Fruit fly (Drosophila melanogaster): ENCODE measurements around the gene CG1750.
A peak's percentile ranks its signal among the peaks of the same experiment; 100 is the strongest.

Gene CG1750

DNA sequence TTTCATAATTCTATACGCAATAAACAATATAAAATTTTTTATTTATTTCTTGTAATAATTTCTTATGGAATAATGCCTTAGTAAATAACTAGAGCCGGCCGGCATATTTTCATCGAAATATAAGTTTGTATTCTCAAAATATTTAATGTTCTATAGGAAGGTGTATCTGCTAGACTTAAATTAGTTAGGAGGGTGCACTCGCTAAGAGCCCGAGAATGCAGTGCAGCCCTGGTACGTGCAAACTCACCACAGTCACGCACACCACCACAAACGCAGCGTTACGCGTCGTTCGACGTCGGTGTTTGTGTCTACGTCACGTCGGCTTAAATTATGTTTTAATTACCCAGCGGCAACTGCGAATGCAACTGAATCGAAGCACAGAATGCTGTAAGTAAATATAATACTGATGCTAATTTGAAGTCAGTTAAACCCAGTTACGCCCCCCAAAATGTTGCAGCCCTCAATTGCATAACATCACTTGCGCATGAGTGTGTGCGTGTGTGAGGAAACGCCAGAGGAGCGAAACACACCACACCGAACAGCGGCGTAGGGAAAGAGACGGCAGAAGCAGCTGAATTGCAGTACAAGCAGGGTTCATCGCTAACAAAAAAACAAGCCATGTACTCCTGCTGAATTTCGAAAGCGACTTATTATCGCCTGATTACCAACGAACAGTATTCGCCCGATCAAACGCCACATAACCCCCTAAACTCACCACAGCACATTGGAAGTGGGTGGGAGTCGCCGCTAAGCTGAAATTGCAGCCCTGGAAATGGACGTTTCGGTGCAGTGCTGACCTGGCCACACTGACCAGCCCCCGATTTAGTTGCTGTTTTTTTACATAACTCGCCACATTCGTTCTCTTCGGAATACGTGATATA lies 34.0 kb downstream of the CG1750 start, which contains the start of gene CG12054 (continued):
- TF ChIP-seq GATAe (GFP tag; conservative IDR thresholded peaks at IDR 0.05) (no peak), trem (tag; optimal IDR thresholded peaks at IDR 0.05) (no peak), B-H2 (GFP tag; optimal IDR thresholded peaks at IDR 0.05) (peak; percentile 37), gt (GFP tag; IDR thresholded peaks at IDR 0.05) (no peak), CG33557 (GFP tag; optimal IDR thresholded peaks at IDR 0.05) (peak; percentile 15), CG18476 (GFP tag; optimal IDR thresholded peaks at IDR 0.05) (no peak), Eip74EF (GFP tag; optimal IDR thresholded peaks at IDR 0.05) (no peak), CTCF (GFP tag; optimal IDR thresholded peaks at IDR 0.05) (peak; percentile 60), CG11504 (tag; optimal IDR thresholded peaks at IDR 0.05) (peak; percentile 23), lilli (GFP tag; optimal IDR thresholded peaks at IDR 0.05) (peak; percentile 9), CG17361 (GFP tag; IDR thresholded peaks at IDR 0.05) (no peak), tll (GFP tag; optimal IDR thresholded peaks at IDR 0.05) (no peak), cas (GFP tag; IDR thresholded peaks at IDR 0.05) (no peak), C15 (GFP tag; IDR thresholded peaks at IDR 0.05) (no peak), CG8924 (tag; optimal IDR thresholded peaks at IDR 0.05) (no peak), CG10462 (GFP tag; optimal IDR thresholded peaks at IDR 0.05) (no peak), ttk (GFP tag; IDR thresholded peaks at IDR 0.05) (no peak), CG7839 (tag; optimal IDR thresholded peaks at IDR 0.05) (no peak), CG1024 (GFP tag; IDR thresholded peaks at IDR 0.05) (no peak), CG8478 (optimal IDR thresholded peaks at IDR 0.05) (peak; percentile 90), dpn (GFP tag; optimal IDR thresholded peaks at IDR 0.05) (peak in 1 of 2 experiments; percentile 0), CG34376 (GFP tag; optimal IDR thresholded peaks at IDR 0.05) (no peak), mam (GFP tag; optimal IDR thresholded peaks at IDR 0.05) (no peak), hb (GFP tag; IDR thresholded peaks at IDR 0.05; ENCODE audit: partially characterized antibody) (no peak), Meics (GFP tag; optimal IDR thresholded peaks at IDR 0.05) (no peak), CG9437 (GFP tag; optimal IDR thresholded peaks at IDR 0.05) (peak; percentile 90), toy (GFP tag; IDR thresholded peaks at IDR 0.05) (no peak), CG14667 (GFP tag; IDR thresholded peaks at IDR 0.05) (no peak), scrt (GFP tag; optimal IDR thresholded peaks at IDR 0.05) (no peak), BtbVII (GFP tag; optimal IDR thresholded peaks at IDR 0.05) (no peak), zen (tag; optimal IDR thresholded peaks at IDR 0.05) (peak; percentile 34), caup (GFP tag; optimal IDR thresholded peaks at IDR 0.05; ENCODE audit: severe bottlenecking) (no peak), mirr (GFP tag; optimal IDR thresholded peaks at IDR 0.05) (no peak), kay (GFP tag; optimal IDR thresholded peaks at IDR 0.05) (no peak), CkIIα-i1 (GFP tag; IDR thresholded peaks at IDR 0.05) (no peak), Side (GFP tag; optimal IDR thresholded peaks at IDR 0.05) (peak; percentile 5), pfk (GFP tag; optimal IDR thresholded peaks at IDR 0.05) (no peak), CG4820 (GFP tag; optimal IDR thresholded peaks at IDR 0.05) (no peak), CG9932 (GFP tag; IDR thresholded peaks at IDR 0.05) (no peak), B-H1 (GFP tag; IDR thresholded peaks at IDR 0.05) (no peak), E2f2 (GFP tag; IDR thresholded peaks at IDR 0.05) (no peak), Sry-β (GFP tag; optimal IDR thresholded peaks at IDR 0.05) (no peak), Dp (GFP tag; optimal IDR thresholded peaks at IDR 0.05) (peak; percentile 1), pb (GFP tag; optimal IDR thresholded peaks at IDR 0.05) (no peak), sqz (GFP tag; optimal IDR thresholded peaks at IDR 0.05) (no peak), D19B (GFP tag; optimal IDR thresholded peaks at IDR 0.05) (no peak), slp2 (GFP tag; optimal IDR thresholded peaks at IDR 0.05) (no peak), Mad (GFP tag; optimal IDR thresholded peaks at IDR 0.05) (peak; percentile 17), CG15514 (GFP tag; optimal IDR thresholded peaks at IDR 0.05) (peak; percentile 59), Med (GFP tag) (peak; percentile 79)

All from whole organism, embryonic.